Worm (Caenorhabditis elegans): ENCODE data around the gene srz-70.

DNA sequence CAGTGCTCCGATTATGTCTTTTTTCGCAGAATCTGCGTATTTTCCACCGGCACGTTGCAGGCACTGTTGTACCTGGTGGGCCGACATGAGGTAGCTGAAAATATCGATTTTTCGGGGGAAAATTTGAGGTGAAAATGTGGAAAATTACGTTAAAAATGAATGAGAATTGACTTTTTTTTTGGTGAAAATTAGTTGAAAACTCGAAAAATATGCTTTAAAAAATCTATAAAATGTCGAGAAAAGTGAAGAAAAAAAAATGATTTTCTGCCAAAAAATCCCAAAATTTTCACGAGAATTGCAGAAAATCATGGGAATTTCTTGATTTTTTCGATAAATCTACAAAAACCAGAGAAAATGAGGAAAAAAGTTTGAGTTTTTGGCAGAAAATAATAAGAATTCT is 35.7 kb upstream of the srz-70 start, which contains the start of gene tsg-101:
- no peak for TF ChIP-seq nhr-25 (tag; optimal IDR thresholded peaks at IDR 0.05)
- no peak for TF ChIP-seq nhr-28 (tag; optimal IDR thresholded peaks at IDR 0.05)
- no peak for TF ChIP-seq mdl-1 (tag; optimal IDR thresholded peaks at IDR 0.05)
- no peak for TF ChIP-seq ama-1 (optimal IDR thresholded peaks at IDR 0.05)
